Fruit fly (Drosophila melanogaster) S2 (cell line): Measurements from ENCODE around the gene CG8419.

Experiments
- CG8478 ChIP-seq: fragments of >200 bp; optimal IDR thresholded peaks from 2 replicates; lab custom pipeline; 2018
- CTCF ChIP-seq, 2 experiments: fragments of >200 bp; optimal IDR thresholded peaks; 2 replicates each; lab custom pipeline; 2018

CG8419 gene

DNA sequence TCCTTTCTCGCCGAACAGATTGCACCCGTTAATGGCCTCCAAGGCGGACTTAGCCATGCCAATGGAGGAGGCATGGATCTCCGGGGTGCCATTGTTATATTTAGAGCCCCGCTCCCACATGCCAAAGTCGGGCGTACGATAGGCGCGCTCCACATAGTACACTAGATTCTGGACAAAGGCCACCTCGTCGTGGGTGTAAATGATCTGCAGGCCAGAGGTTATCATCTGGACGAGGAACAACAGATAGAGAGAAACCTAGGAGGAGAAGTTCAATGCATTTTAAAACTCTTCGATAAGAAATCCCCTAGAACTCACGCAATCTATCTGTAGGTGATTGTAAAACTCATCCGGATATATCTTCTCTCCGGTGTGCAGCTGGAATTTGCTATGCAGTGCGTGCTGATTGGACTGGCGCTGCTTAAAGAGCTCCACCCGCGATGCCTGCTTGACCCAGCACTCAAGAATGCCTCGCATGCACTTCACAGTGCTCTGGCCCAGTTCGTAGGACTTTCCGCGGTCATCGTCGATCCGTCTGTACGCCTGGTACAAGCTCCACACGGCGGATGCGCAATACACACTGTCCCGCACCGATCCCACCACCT is 10.1 kb upstream of the CG8419 start:
- TF ChIP-seq CG8478 (lab: Kevin White, UChicago) (no peak), CTCF (optimal IDR thresholded peaks at IDR 0.05; lab: Kevin White, UChicago) (no peak)

DNA sequence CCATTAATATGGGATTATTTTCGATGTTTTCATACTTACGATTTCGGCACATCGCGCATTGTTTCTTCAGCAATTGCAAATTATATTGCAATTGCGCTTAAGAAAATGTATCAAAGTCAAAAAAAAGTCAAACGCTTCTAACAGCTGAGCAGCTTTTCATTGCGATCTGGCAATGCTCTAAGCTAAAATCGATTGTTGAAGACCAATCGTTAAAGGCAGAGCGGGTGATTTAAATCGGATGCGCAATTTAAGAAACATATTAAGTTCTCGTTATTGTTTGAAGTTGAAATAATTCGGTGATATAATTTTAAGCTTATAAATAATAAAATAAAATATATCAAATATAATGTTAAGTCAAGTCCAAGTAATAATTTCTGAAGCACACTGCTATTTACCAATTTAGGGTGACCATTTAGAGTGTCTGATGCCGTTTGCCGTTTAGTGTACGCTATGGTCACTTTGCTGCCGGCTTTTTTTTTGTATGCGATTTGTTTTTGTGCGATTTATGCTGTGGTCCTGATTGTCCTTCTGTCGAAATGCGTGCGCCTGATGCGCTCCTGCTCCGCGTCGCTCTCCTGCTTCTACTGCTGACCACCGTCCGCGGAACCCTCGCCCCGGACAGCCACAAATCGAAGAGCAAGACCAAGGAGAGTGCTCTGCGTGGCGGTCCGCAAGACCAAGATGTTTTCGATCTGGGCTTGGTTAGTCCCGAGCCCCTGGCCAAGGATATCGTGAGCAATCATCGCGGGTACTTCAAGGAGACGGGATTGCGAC is 9.0 kb upstream of the CG8419 start, which contains the start of the genes CG8475 and CG8460:
TSS of gene CG8475 (minus strand) at position 162 of the 774 bp plus-strand sequence.
TSS of gene CG8460 (plus strand) at position 437 of the 774 bp plus-strand sequence.
- TF ChIP-seq CG8478 (lab: Kevin White, UChicago) (no peak), CTCF (optimal IDR thresholded peaks at IDR 0.05; lab: Kevin White, UChicago) (no peak)

DNA sequence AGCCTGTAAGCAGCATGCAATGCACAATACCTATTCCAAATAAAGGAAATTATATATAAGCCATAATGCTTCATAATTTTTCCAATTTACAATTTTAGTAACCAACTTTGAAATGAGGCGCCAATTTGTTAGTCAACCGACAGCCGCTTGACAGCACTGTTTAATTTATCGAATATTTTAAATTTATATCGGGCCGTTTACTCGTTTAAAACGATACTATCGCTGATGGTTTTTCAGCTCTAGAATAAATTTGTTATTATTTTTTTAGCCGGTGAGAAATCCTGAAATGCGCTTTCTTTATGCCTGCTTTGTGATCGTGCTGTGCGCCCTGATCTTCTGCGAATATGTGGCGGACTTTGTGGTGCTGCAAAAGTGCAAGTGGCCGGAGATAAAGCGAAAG is 7.2 kb upstream of the CG8419 start, which contains the start of gene PGAP5:
TSS of gene PGAP5 (plus strand) at position 126 of the 400 bp plus-strand sequence.
- TF ChIP-seq CTCF (optimal IDR thresholded peaks at IDR 0.05; lab: Kevin White, UChicago) (no peak), CG8478 (lab: Kevin White, UChicago) (no peak)

DNA sequence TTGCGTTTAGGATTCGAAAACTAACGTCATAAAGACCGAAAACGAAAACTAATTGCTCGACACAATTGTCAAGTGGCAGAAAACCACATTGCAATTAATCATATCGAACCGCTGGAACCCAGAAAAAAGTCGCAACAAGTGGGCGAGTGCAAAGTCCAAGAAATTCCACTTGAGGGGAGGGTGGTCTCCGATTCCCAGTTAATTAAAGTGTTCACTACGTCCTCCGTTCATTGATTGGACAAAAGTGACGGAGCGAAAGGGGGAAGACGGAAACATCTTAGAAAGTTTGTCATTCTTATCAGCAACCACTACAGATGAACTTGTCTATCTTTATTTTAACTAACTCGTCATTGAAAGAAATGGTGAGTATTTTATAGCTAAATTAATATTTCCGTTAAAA is 3.4 kb upstream of the CG8419 start:
- no peak for TF ChIP-seq CTCF (optimal IDR thresholded peaks at IDR 0.05; lab: Kevin White, UChicago)
- TF ChIP-seq CG8478 (lab: Kevin White, UChicago) = no peak

DNA sequence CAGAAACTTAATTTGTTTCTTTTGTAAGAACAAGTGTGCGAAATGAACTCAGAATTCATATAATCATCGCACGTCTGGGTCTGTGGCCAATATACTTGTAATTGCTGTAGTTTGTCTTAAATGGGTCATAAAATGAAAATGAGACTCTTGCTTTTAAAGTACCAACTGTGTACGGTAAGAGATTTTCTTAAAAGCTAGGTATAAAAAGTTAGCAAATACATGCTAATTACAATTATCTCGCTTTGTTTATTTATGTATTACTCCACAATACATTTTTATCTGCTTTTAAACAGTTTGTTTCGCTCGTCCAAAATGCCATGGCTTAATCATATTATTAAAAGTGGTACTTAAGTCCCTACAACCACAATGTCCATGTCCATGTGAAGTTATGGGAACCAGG is 2.2 kb upstream of the CG8419 start:
- TF ChIP-seq CTCF (optimal IDR thresholded peaks at IDR 0.05; lab: Kevin White, UChicago) (no peak), CG8478 (lab: Kevin White, UChicago) (no peak)

DNA sequence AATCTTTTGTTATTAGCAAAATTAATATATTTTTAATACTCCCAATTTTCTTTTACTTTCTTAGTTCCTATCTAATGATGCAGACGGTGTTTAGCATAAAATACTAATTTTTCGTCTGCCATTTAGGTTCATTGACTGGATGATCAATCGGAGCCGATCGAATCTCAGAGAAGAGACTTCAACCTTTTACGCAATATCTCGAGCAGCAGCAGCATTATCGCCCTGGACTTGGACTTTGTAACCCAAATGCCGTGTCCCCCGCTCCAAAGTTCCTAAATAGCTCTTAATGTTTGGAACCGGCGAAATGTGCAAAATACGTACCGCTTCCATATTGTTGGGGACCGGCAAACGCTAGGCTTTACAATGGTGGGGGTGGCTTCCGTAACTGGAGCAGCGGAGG is 1.6 kb upstream of the CG8419 start:
- TF ChIP-seq CG8478 (lab: Kevin White, UChicago) = no peak
- TF ChIP-seq CTCF (optimal IDR thresholded peaks at IDR 0.05; lab: Kevin White, UChicago) = no peak

DNA sequence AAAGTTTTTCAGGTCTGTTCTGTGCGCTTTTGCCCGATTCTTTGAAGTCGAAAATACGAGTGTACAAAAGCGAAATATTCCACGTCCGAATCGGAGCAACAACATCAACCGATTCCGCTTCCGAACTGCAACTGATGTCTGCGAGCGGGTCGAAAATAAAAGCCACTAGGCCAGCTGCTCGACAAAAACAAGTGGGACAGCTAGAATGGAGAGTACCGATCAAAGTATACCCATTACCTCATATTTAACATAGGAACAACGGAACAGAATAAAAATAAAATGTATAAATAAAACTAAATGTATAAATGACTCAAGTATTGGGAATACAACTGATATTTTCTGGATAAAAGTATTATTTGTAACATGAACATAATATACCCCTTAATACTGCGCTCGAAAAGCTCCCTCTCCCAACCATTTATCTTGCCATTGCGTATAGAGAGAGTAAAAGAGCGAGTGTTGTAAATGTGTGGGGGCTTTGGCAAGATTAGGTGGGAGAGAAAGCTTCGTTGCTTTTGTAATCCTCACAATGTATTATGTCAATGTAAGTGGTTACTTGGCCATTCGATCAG is 889 bp upstream of the CG8419 start, which contains the start of gene SLC5A11:
TSS of gene SLC5A11 (minus strand) at position 137 of the 572 bp plus-strand sequence.
- TF ChIP-seq CG8478 (lab: Kevin White, UChicago) (no peak), CTCF (optimal IDR thresholded peaks at IDR 0.05; lab: Kevin White, UChicago) (no peak)

DNA sequence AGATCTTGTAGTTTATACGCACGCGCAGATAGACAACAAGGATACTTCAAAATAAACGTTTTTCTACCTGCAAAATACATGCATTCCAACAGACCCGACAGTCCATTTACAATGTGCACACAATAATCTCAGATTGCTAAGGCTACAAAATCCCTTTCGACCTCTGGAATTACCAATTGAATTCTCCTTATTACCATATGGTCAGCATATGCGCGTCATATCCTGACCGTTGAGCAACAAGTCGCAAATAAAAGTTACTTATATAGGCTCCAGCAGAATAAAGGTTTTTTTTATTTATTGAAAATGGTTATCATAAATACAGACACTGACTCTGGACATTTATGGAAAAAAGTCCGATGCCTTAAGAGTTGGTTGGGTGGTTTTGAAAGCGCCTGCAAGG is 3.4 kb downstream of the CG8419 start:
- no peak for TF ChIP-seq CG8478 (lab: Kevin White, UChicago)

DNA sequence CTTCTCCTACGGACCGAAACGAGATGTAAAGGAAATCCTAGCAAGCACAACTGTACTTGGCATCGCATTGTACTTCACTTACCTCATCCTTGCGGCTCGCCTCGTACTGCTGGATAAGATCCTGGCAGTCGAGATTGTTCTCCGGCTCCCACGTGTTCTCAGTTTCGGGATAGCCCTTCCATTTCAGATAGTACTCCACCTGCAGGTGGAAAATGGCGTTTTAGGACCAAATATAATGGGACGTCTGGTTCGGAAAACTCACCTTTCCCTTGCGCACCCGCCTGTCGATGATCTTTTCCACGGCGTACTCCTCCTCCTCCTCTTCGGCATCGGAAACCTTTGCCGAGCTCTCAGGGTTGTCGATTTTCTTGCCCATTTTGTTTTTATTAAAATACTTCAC is 4.5 kb downstream of the CG8419 start:
- TF ChIP-seq CG8478 (lab: Kevin White, UChicago) (no peak), CTCF (optimal IDR thresholded peaks at IDR 0.05; lab: Kevin White, UChicago) (peak; percentile 47 to 51)

DNA sequence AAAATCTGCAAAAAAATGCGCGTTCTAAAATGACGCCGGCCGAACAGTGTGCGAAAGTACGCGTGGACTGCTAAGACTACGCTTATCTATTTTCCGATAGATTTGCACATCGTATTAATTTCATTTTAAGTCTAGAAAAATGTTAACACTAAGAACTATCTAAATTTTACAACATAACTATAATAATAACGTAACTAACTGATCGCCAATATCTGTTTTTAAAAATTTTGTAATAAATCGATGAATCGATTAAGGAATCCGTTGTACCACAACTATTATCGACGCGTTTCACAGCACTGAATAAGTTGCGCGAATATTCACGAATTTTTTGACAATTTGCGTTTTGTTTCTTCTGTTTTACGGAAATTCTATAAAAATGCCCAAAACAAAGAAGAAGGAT is 5.1 kb downstream of the CG8419 start, which contains the start of gene Ssb-c31a:
TSS of gene Ssb-c31a (plus strand) at position 278 of the 400 bp plus-strand sequence.
- no peak for TF ChIP-seq CG8478 (lab: Kevin White, UChicago)
- no peak for TF ChIP-seq CTCF (optimal IDR thresholded peaks at IDR 0.05; lab: Kevin White, UChicago)

DNA sequence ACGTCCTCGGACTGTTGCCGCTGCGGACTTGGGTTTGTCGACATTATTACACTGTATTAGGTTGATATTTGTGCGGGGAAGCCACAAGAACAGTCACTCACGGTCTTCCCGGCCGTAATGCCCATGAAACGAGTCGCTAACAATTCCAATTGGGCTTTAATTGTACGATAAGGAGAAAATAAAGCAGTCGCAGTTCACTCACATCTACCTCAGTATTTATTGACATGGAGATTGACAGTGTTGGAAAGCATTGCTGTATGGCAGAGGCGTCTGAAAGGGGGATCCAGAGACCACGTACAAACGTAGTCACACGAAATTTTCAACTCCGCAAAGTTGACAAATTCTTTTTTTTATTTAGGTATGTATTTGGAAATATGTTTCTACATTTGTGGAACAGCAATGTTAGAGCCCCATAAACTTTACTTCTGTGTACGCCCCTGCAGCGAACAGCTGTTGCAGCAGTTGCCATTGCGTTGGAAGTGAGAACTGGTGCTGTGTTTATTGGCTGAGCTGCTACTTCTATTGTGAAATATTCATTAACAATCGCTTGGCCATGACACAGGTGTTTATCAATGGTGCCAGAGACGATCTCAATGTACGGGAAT is 6.8 kb downstream of the CG8419 start, which contains the start of the genes CG8372 and CG8360:
TSS of gene CG8372 (minus strand) at position 237 of the 605 bp plus-strand sequence.
TSS of gene CG8360 (plus strand) at position 294 of the 605 bp plus-strand sequence.
- no peak for TF ChIP-seq CG8478 (lab: Kevin White, UChicago)
- TF ChIP-seq CTCF (optimal IDR thresholded peaks at IDR 0.05; lab: Kevin White, UChicago) = peak in 1 of 2 experiments; percentile 16

DNA sequence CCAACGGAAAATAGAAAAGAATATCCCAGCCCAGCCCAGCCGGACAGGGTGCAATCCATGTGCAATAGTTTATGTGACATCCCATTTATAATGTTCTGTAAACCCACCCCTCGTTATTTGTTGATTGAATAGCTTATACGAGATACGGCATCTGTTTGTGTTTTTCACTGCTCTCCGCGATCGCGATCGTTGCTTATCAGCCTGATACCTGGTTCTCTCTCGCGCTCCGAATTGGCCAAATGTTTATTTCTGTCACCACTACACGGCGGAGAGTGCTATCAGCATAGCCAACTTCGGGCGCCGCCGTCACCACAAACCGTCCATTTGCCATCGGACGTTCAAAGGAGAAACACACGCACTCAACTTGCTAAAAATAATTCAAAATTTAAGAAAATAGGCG is 8.0 kb downstream of the CG8419 start, which contains the start of gene CG8353:
TSS of gene CG8353 (plus strand) at position 59 of the 400 bp plus-strand sequence.
- TF ChIP-seq CTCF (optimal IDR thresholded peaks at IDR 0.05; lab: Kevin White, UChicago) (no peak), CG8478 (lab: Kevin White, UChicago) (no peak)

DNA sequence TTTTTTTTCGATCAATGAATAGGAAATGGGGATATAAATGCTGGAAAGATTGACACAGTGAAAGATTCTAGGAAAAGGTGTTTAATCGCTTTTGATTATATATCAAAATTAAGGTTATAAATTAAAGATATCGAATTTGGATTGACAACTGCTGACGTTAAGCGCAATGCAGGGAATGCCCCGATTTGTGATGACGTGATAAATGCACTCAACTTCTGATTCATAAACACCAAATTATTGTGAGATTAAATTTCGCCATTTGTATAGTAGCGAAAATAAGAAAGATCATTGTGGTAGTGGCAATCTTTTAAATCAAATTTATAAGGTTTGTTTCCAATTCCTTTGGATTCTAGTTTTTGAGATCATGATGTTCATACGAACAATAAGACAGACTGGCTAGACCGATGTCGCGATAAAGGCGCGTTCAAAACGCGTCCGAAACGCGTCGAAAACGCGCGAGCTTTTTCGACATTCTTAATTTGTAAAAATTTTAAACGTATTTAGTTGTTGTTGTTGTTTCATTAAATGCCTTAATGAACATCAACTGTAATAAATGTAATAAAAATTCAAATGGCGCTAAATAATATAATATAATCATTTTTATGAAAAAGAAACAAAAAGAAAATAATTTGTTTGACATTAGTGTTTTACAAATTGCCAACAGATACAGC is 9.4 kb downstream of the CG8419 start, which contains the start of gene CG8349:
TSS of gene CG8349 (plus strand) at position 657 of the 671 bp plus-strand sequence.
- TF ChIP-seq CG8478 (lab: Kevin White, UChicago) = no peak
- no peak for TF ChIP-seq CTCF (optimal IDR thresholded peaks at IDR 0.05; lab: Kevin White, UChicago)

DNA sequence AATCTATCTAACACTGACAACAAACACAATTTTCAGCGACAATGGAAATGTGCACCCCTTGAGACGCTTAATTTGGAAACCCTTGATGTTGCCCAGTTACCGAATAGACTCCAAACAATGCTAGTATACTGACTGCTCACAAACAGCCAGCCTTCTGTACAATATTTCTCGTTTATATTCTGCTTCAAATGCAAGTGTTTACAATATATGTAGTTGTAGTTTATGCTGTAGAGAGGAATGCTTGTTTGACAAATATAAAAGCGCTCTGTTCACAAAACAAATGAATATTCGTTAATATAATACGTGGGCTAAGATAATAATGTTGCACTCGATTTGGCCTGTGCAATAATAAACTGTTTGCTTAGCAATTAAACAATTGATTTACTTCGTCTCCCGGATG is 11.9 kb downstream of the CG8419 start, which contains the start of gene CG8292:
TSS of gene CG8292 (minus strand) at position 101 of the 400 bp plus-strand sequence.
- TF ChIP-seq CG8478 (lab: Kevin White, UChicago) (no peak), CTCF (optimal IDR thresholded peaks at IDR 0.05; lab: Kevin White, UChicago) (no peak)
